Worm (Caenorhabditis elegans) whole organism, L3 larva: ENCODE data around the gene ndab-1.

Experiments
- ZK546.5 ChIP-seq: sonication (generic microtip); optimal IDR thresholded peaks from 2 replicates; lab custom pipeline; 2017; ENCODE audit warnings: missing biosample characterization, missing genetic modification characterization
- ceh-28 ChIP-seq: fragments of 150-350 bp; optimal IDR thresholded peaks from 2 replicates; lab custom pipeline; 2014; ENCODE audit warnings: missing biosample characterization, missing genetic modification reagents, missing genetic modification characterization
- ceh-9 ChIP-seq: sonication (generic microtip); optimal IDR thresholded peaks from 2 replicates; lab custom pipeline; 2018; ENCODE audit warnings: missing biosample characterization, missing genetic modification characterization
- daf-12 ChIP-seq: fragments of 150-350 bp; optimal IDR thresholded peaks from 2 replicates; lab custom pipeline; 2014; ENCODE audit warnings: missing biosample characterization, missing genetic modification reagents, missing genetic modification characterization
- egl-27 ChIP-seq: sonication (generic microtip); optimal IDR thresholded peaks from 4 replicates; lab custom pipeline; 2017; ENCODE audit warnings: missing biosample characterization, missing genetic modification reagents, missing genetic modification characterization
- elt-2 ChIP-seq: sonication (generic microtip); optimal IDR thresholded peaks from 2 replicates; lab custom pipeline; 2016; ENCODE audit warnings: missing genetic modification reagents, mild to moderate bottlenecking, missing genetic modification characterization, missing compliant biosample characterization
- eor-1 ChIP-seq, 2 experiments: fragments of 150-350 bp; optimal IDR thresholded peaks; 2 replicates each; lab custom pipeline; 2014 to 2018; ENCODE audit warnings: missing biosample characterization in 2 of 2, missing genetic modification characterization in 2 of 2
- lin-15B ChIP-seq: fragments of 150-350 bp; optimal IDR thresholded peaks from 2 replicates; lab custom pipeline; 2014; ENCODE audit warnings: missing biosample characterization, missing genetic modification characterization
- nhr-28 ChIP-seq: fragments of 150-350 bp; optimal IDR thresholded peaks from 2 replicates; lab custom pipeline; 2014; ENCODE audit warnings: missing biosample characterization, missing genetic modification characterization
- nhr-76 ChIP-seq: fragments of 150-350 bp; sonication (generic microtip); optimal IDR thresholded peaks from 5 replicates; lab custom pipeline; 2014; ENCODE audit warnings: missing biosample characterization, missing genetic modification characterization
- unc-39 ChIP-seq: sonication (generic microtip); optimal IDR thresholded peaks from 4 replicates; lab custom pipeline; 2017; ENCODE audit warnings: missing biosample characterization, missing genetic modification characterization
- unc-62 ChIP-seq: fragments of 150-350 bp; sonication (generic microtip); optimal IDR thresholded peaks from 4 replicates; lab custom pipeline; 2014; ENCODE audit warnings: missing biosample characterization, missing genetic modification reagents, missing genetic modification characterization
- ztf-11 ChIP-seq: fragments of 150-350 bp; optimal IDR thresholded peaks from 2 replicates; lab custom pipeline; 2014; ENCODE audit warnings: missing biosample characterization, missing genetic modification characterization

- TF ChIP-seq ZK546.5 (tag; lab: Kevin White, UChicago) (no peak), lin-15B (tag; lab: Kevin White, UChicago) (no peak), unc-39 (no peak), nhr-76 (tag; lab: Kevin White, UChicago) (no peak), nhr-28 (tag; lab: Kevin White, UChicago) (no peak), elt-2 (tag; lab: Kevin White, UChicago) (no peak), egl-27 (tag; lab: Kevin White, UChicago) (no peak), ceh-28 (tag; lab: Kevin White, UChicago) (no peak), eor-1 (tag; optimal IDR thresholded peaks at IDR 0.05; lab: Kevin White, UChicago) (no peak), ceh-9 (tag; lab: Kevin White, UChicago) (no peak), ztf-11 (tag; lab: Kevin White, UChicago) (no peak), unc-62 (GFP tag; lab: Kevin White, UChicago) (no peak), daf-12 (tag; lab: Kevin White, UChicago) (no peak)
Observed at ce11 chrIII:11960080-11960479, 44.6 kb upstream of the ndab-1 start, which contains the start of gene top-3.
